Fruit fly (Drosophila melanogaster) whole organism, wandering third instar larva: ENCODE results near the gene CG7239.

Source experiments
- CG9705 ChIP-seq: fragments of 200-800 bp; sonication (Bioruptor generic); optimal IDR thresholded peaks from 2 replicates; lab custom pipeline; 2018; ENCODE audit warnings: missing biosample characterization, mild to moderate bottlenecking, missing genetic modification characterization
- fru ChIP-seq: fragments of 200-800 bp; sonication (Bioruptor generic); optimal IDR thresholded peaks from 3 replicates; lab custom pipeline; 2016; ENCODE audit warnings: missing biosample characterization, mild to moderate bottlenecking, missing genetic modification characterization
- usp ChIP-seq: fragments of >200 bp; optimal IDR thresholded peaks from 2 replicates; lab custom pipeline; 2017; ENCODE audit warnings: missing biosample characterization, missing genetic modification characterization

dm6 chr2L:5781181-5781580 lies 20.8 kb upstream of the CG7239 start:
- TF ChIP-seq fru (GFP tag; lab: Kevin White, UChicago), result no peak
- no peak for TF ChIP-seq usp (GFP tag; lab: Kevin White, UChicago)
- no peak for TF ChIP-seq CG9705 (GFP tag; lab: Kevin White, UChicago)
